Fruit fly (Drosophila melanogaster) whole organism, wandering third instar larva: ENCODE measurements around the gene CG33107.
A peak's percentile ranks its signal among the peaks of the same experiment; 100 is the strongest.

Experiments used
- Abd-B ChIP-seq: fragments of >200 bp; optimal IDR thresholded peaks from 2 replicates; lab custom pipeline; 2017; ENCODE audit warnings: missing biosample characterization, missing genetic modification characterization
- CG32264 ChIP-seq: fragments of 200-800 bp; sonication (Bioruptor generic); optimal IDR thresholded peaks from 2 replicates; lab custom pipeline; 2016; ENCODE audit warnings: missing biosample characterization, missing genetic modification characterization
- CG9705 ChIP-seq: fragments of 200-800 bp; sonication (Bioruptor generic); optimal IDR thresholded peaks from 2 replicates; lab custom pipeline; 2018; ENCODE audit warnings: missing biosample characterization, mild to moderate bottlenecking, missing genetic modification characterization
- CrebA ChIP-seq: fragments of 200-800 bp; sonication (Bioruptor generic); optimal IDR thresholded peaks from 2 replicates; lab custom pipeline; 2016; ENCODE audit warnings: missing biosample characterization, mild to moderate bottlenecking, missing genetic modification characterization, borderline replicate concordance
- Dfd ChIP-seq: fragments of >200 bp; optimal IDR thresholded peaks from 2 replicates; lab custom pipeline; 2017; ENCODE audit warnings: missing biosample characterization, missing genetic modification characterization
- Dif ChIP-seq: fragments of 200-275, 200-300 bp; sonication (Bioruptor generic); optimal IDR thresholded peaks from 2 replicates; lab custom pipeline; 2018; ENCODE audit warnings: missing biosample characterization, missing genetic modification characterization; ENCODE audit not compliant: partially characterized antibody
- GATAd ChIP-seq: sonication (Bioruptor generic); optimal IDR thresholded peaks from 2 replicates; lab custom pipeline; 2016; ENCODE audit warnings: missing biosample characterization, missing genetic modification characterization
- HLH106 ChIP-seq: fragments of 200-800 bp; optimal IDR thresholded peaks from 3 replicates; lab custom pipeline; 2019; ENCODE audit warnings: missing biosample characterization, mild to moderate bottlenecking, missing genetic modification characterization, moderate library complexity
- Hnf4 ChIP-seq: fragments of 200-800 bp; sonication (Bioruptor generic); optimal IDR thresholded peaks from 2 replicates; lab custom pipeline; 2016; ENCODE audit warnings: missing biosample characterization, mild to moderate bottlenecking, missing genetic modification characterization
- Hr78 ChIP-seq: fragments of >200 bp; optimal IDR thresholded peaks from 2 replicates; lab custom pipeline; 2017; ENCODE audit warnings: missing biosample characterization, missing genetic modification characterization
- Hr83 ChIP-seq: fragments of 200-300 bp; sonication (Bioruptor generic); optimal IDR thresholded peaks from 2 replicates; lab custom pipeline; 2016; ENCODE audit warnings: missing biosample characterization, mild to moderate bottlenecking, missing genetic modification characterization, moderate library complexity; ENCODE audit not compliant: poor library complexity, severe bottlenecking
- Jra ChIP-seq: sonication (Bioruptor generic); optimal IDR thresholded peaks from 2 replicates; lab custom pipeline; 2016; ENCODE audit warnings: missing biosample characterization, missing genetic modification characterization
- Mio ChIP-seq: sonication (Bioruptor generic); optimal IDR thresholded peaks from 2 replicates; lab custom pipeline; 2016; ENCODE audit warnings: missing biosample characterization, missing genetic modification characterization
- Myc ChIP-seq: fragments of >200 bp; optimal IDR thresholded peaks from 2 replicates; lab custom pipeline; 2017
- N ChIP-seq: fragments of >200 bp; optimal IDR thresholded peaks from 2 replicates; lab custom pipeline; 2018; ENCODE audit warnings: missing biosample characterization, missing external identifiers, missing genetic modification characterization
- OdsH ChIP-seq: fragments of 200-800 bp; sonication (Bioruptor generic); optimal IDR thresholded peaks from 2 replicates; lab custom pipeline; 2016; ENCODE audit warnings: missing biosample characterization, mild to moderate bottlenecking, missing genetic modification characterization
- Rel ChIP-seq, 2 experiments: fragments of 200-800 bp; sonication (Bioruptor generic) in 1 of 2; optimal IDR thresholded peaks; 2 replicates in 1 of 2; 3 replicates in 1 of 2; lab custom pipeline; 2016 to 2019; ENCODE audit warnings: mild to moderate bottlenecking in 2 of 2, missing biosample characterization in 2 of 2, missing genetic modification characterization in 2 of 2, moderate library complexity in 1 of 2
- Sp1 ChIP-seq: fragments of 200-800 bp; sonication (Bioruptor generic); optimal IDR thresholded peaks from 3 replicates; lab custom pipeline; 2019; ENCODE audit warnings: missing biosample characterization, mild to moderate bottlenecking, missing genetic modification characterization, moderate library complexity
- Vsx2 ChIP-seq: fragments of 200-300, 225-300 bp; sonication (Bioruptor generic); optimal IDR thresholded peaks from 2 replicates; lab custom pipeline; 2018; ENCODE audit warnings: missing biosample characterization, missing genetic modification characterization; ENCODE audit not compliant: partially characterized antibody
- br ChIP-seq: fragments of 200-800 bp; sonication (Bioruptor generic); optimal IDR thresholded peaks from 2 replicates; lab custom pipeline; 2016; ENCODE audit warnings: missing biosample characterization, missing genetic modification characterization
- brk ChIP-seq: fragments of 200-800 bp; sonication (Bioruptor generic); optimal IDR thresholded peaks from 2 replicates; lab custom pipeline; 2016; ENCODE audit warnings: missing biosample characterization, mild to moderate bottlenecking, missing genetic modification characterization
- dl ChIP-seq, 2 experiments: fragments of 175-275, 200-275 bp in 1 of 2; fragments of 200-275 bp in 1 of 2; sonication (Bioruptor generic); optimal IDR thresholded peaks; lab custom pipeline; 2018; ENCODE audit warnings: mild to moderate bottlenecking in 2 of 2, missing biosample characterization in 2 of 2, missing genetic modification characterization in 2 of 2, moderate library complexity in 2 of 2; ENCODE audit not compliant: partially characterized antibody in 2 of 2, insufficient read depth in 1 of 2
- dmrt93B ChIP-seq: fragments of 200-800 bp; sonication (Bioruptor generic); optimal IDR thresholded peaks from 2 replicates; lab custom pipeline; 2018; ENCODE audit warnings: missing biosample characterization, mild to moderate bottlenecking, missing genetic modification characterization
- dsf ChIP-seq: sonication (Bioruptor generic); optimal IDR thresholded peaks from 2 replicates; lab custom pipeline; 2016; ENCODE audit warnings: missing biosample characterization, missing genetic modification characterization, borderline replicate concordance
- ey ChIP-seq: fragments of 200-800 bp; sonication (Bioruptor generic); optimal IDR thresholded peaks from 2 replicates; lab custom pipeline; 2016; ENCODE audit warnings: missing biosample characterization, missing genetic modification characterization
- foxo ChIP-seq, 2 experiments: fragments of 200-800 bp; sonication (Bioruptor generic); optimal IDR thresholded peaks; 2 replicates in 1 of 2; 3 replicates in 1 of 2; lab custom pipeline; 2016 to 2017; ENCODE audit warnings: missing biosample characterization in 2 of 2, missing genetic modification characterization in 2 of 2
- fru ChIP-seq: fragments of 200-800 bp; sonication (Bioruptor generic); optimal IDR thresholded peaks from 3 replicates; lab custom pipeline; 2016; ENCODE audit warnings: missing biosample characterization, mild to moderate bottlenecking, missing genetic modification characterization
- h ChIP-seq: fragments of 200-800 bp; sonication (Bioruptor generic); optimal IDR thresholded peaks from 3 replicates; lab custom pipeline; 2016; ENCODE audit warnings: missing biosample characterization, mild to moderate bottlenecking, missing genetic modification characterization
- jim ChIP-seq: fragments of 175-275, 200-325 bp; sonication (Bioruptor generic); optimal IDR thresholded peaks from 2 replicates; lab custom pipeline; 2016; ENCODE audit warnings: missing biosample characterization, mild to moderate bottlenecking, missing genetic modification characterization
- lola ChIP-seq: fragments of >200 bp; optimal IDR thresholded peaks from 2 replicates; lab custom pipeline; 2017; ENCODE audit warnings: missing biosample characterization, missing genetic modification characterization
- pan ChIP-seq: fragments of >200 bp; optimal IDR thresholded peaks from 2 replicates; lab custom pipeline; 2017
- psq ChIP-seq: fragments of 200-800 bp; sonication (Bioruptor generic); optimal IDR thresholded peaks from 3 replicates; lab custom pipeline; 2017; ENCODE audit warnings: missing biosample characterization, mild to moderate bottlenecking, missing genetic modification characterization, moderate library complexity
- rgr ChIP-seq: fragments of 200-800 bp; sonication (Bioruptor generic); optimal IDR thresholded peaks from 3 replicates; lab custom pipeline; 2016; ENCODE audit warnings: missing biosample characterization, mild to moderate bottlenecking, missing genetic modification characterization
- sage ChIP-seq: fragments of 200-800 bp; sonication (Bioruptor generic); optimal IDR thresholded peaks from 2 replicates; lab custom pipeline; 2016; ENCODE audit warnings: missing biosample characterization, mild to moderate bottlenecking, missing genetic modification characterization
- sv ChIP-seq: fragments of 200-800 bp; sonication (Bioruptor generic); optimal IDR thresholded peaks from 3 replicates; lab custom pipeline; 2016; ENCODE audit warnings: missing biosample characterization, missing genetic modification characterization
- tai ChIP-seq: sonication (Bioruptor generic); optimal IDR thresholded peaks from 2 replicates; lab custom pipeline; 2016; ENCODE audit warnings: missing biosample characterization, missing genetic modification characterization
- usp ChIP-seq: fragments of >200 bp; optimal IDR thresholded peaks from 2 replicates; lab custom pipeline; 2017; ENCODE audit warnings: missing biosample characterization, missing genetic modification characterization
- woc ChIP-seq: sonication (Bioruptor generic); optimal IDR thresholded peaks from 2 replicates; lab custom pipeline; 2016; ENCODE audit warnings: missing biosample characterization, mild to moderate bottlenecking, missing genetic modification characterization

Gene CG33107

DNA sequence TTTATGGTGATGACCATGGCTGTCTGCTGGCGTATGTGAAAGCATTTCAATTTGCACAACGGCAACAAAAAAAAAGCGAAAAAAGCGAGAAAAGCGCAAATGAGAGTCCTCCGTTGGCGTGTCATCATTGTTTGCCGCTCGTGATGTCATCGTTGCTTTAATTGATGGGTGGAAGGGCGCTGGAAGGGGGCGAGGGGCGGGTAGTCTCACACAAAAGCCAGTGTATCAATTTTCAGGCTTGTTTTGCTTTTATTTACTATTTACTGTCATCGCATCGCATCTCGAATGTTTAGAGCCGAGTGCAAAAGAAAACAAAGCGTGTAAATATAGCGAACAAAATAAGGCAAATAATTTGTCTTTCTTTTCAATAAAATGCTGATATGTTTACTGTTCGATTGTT is 4.8 kb upstream of the CG33107 start:
- TF ChIP-seq h (GFP tag; lab: Kevin White, UChicago) (no peak), rgr (GFP tag; lab: Kevin White, UChicago) (peak; percentile 29), dmrt93B (GFP tag; lab: Kevin White, UChicago) (peak; percentile 13), foxo (GFP tag; optimal IDR thresholded peaks at IDR 0.05; lab: Kevin White, UChicago) (no peak)

dm6 chr3R:22588756-22589155 is 4.2 kb upstream of the CG33107 start:
- no peak for TF ChIP-seq dmrt93B (GFP tag; lab: Kevin White, UChicago)
- TF ChIP-seq fru (GFP tag; lab: Kevin White, UChicago) = no peak
- TF ChIP-seq ey = no peak
- no peak for TF ChIP-seq brk (GFP tag; lab: Kevin White, UChicago)

dm6 chr3R:22587419-22587963 is 3.0 kb upstream of the CG33107 start, which contains the start of gene Efa6:
TSS of gene Efa6 (plus strand) at chr3R:22587755.
- TF ChIP-seq tai (GFP tag; lab: Kevin White, UChicago) (no peak), ey (peak; percentile 3), foxo (GFP tag; optimal IDR thresholded peaks at IDR 0.05; lab: Kevin White, UChicago) (peak in 1 of 2 experiments; percentile 32), h (GFP tag; lab: Kevin White, UChicago) (peak; percentile 74), Dif (GFP tag; lab: Kevin White, UChicago) (no peak), CG32264 (GFP tag; lab: Kevin White, UChicago) (no peak), CrebA (GFP tag; lab: Kevin White, UChicago) (no peak), brk (GFP tag; lab: Kevin White, UChicago) (no peak), dsf (GFP tag; lab: Kevin White, UChicago) (peak; percentile 27), fru (GFP tag; lab: Kevin White, UChicago) (no peak), Vsx2 (GFP tag; lab: Kevin White, UChicago) (no peak), sv (GFP tag; lab: Kevin White, UChicago) (peak; percentile 30), dl (GFP tag; optimal IDR thresholded peaks at IDR 0.05; lab: Kevin White, UChicago; ENCODE audit: insufficient read depth in 1 of 2, partially characterized antibody in 2 of 2) (no peak), OdsH (GFP tag; lab: Kevin White, UChicago) (peak; percentile 57), pan (lab: Kevin White, UChicago) (no peak), rgr (GFP tag; lab: Kevin White, UChicago) (peak; percentile 52), Hr83 (no peak), Sp1 (GFP tag; lab: Kevin White, UChicago) (peak; percentile 36), Jra (GFP tag; lab: Kevin White, UChicago) (peak; percentile 63), N (GFP tag; lab: Kevin White, UChicago) (no peak), dmrt93B (GFP tag; lab: Kevin White, UChicago) (no peak), woc (GFP tag; lab: Kevin White, UChicago) (no peak), Rel (GFP tag; optimal IDR thresholded peaks at IDR 0.05; lab: Kevin White, UChicago) (no peak), Rel (tag; optimal IDR thresholded peaks at IDR 0.05; lab: Kevin White, UChicago) (peak; percentile 88), lola (GFP tag; lab: Kevin White, UChicago) (no peak), jim (GFP tag; lab: Kevin White, UChicago) (no peak), Dfd (GFP tag; lab: Kevin White, UChicago) (no peak), CG9705 (GFP tag; lab: Kevin White, UChicago) (peak; percentile 12), usp (GFP tag; lab: Kevin White, UChicago) (no peak), psq (peak; percentile 89), Hnf4 (GFP tag; lab: Kevin White, UChicago) (peak; percentile 43), Mio (GFP tag; lab: Kevin White, UChicago) (no peak), Hr78 (GFP tag; lab: Kevin White, UChicago) (no peak), sage (no peak), br (no peak), GATAd (GFP tag; lab: Kevin White, UChicago) (peak; percentile 29), Myc (lab: Kevin White, UChicago) (peak; percentile 31), Abd-B (no peak), HLH106 (tag; lab: Kevin White, UChicago) (peak; percentile 31)
